Worm (Caenorhabditis elegans) whole organism, young adult: ENCODE results near the gene C28H8.8.

ENCODE experiments used
- B0336.3 ChIP-seq: fragments of 200-800 bp; sonication (Bioruptor generic); IDR thresholded peaks from 2 replicates; pipeline ENCODE4 v1.3.6; 2022; ENCODE audit warnings: missing genetic modification characterization, missing compliant biosample characterization
- C06A6.2 ChIP-seq: fragments of 200-800 bp; sonication (Bioruptor generic); conservative IDR thresholded peaks from 2 replicates; pipeline ENCODE4 v1.3.6; 2022; ENCODE audit warnings: missing genetic modification characterization, missing compliant biosample characterization
- C17E4.6 ChIP-seq: fragments of 200-800 bp; sonication (Bioruptor generic); IDR thresholded peaks from 2 replicates; pipeline ENCODE4 v1.3.6; 2022; ENCODE audit warnings: missing genetic modification reagents, missing genetic modification characterization, missing compliant biosample characterization
- D2030.7 ChIP-seq: fragments of 200-800 bp; sonication (Bioruptor generic); IDR thresholded peaks from 2 replicates; pipeline ENCODE4 v1.3.6; 2022; ENCODE audit warnings: missing genetic modification reagents, missing genetic modification characterization, missing compliant biosample characterization
- F10E7.11 ChIP-seq: sonication (generic microtip); optimal IDR thresholded peaks from 2 replicates; lab custom pipeline; 2017; ENCODE audit warnings: mild to moderate bottlenecking, missing genetic modification characterization, moderate library complexity, missing compliant biosample characterization
- F37B4.10 ChIP-seq: fragments of 200-800 bp; sonication (Bioruptor generic); IDR thresholded peaks from 2 replicates; pipeline ENCODE4 v1.3.6; 2022; ENCODE audit warnings: missing genetic modification characterization, missing compliant biosample characterization
- Y53F4B.3 ChIP-seq: fragments of 200-800 bp; sonication (Bioruptor generic); IDR thresholded peaks from 2 replicates; pipeline ENCODE4 v1.3.6; 2022; ENCODE audit warnings: missing genetic modification reagents, missing genetic modification characterization, missing compliant biosample characterization
- Y53G8AR.9 ChIP-seq: fragments of 200-800 bp; sonication (Bioruptor generic); conservative IDR thresholded peaks from 2 replicates; pipeline ENCODE4 v1.3.6; 2022; ENCODE audit warnings: missing genetic modification reagents, missing genetic modification characterization, missing compliant biosample characterization
- Y67H2A.10 ChIP-seq: fragments of 200-800 bp; sonication (Bioruptor generic); conservative IDR thresholded peaks from 2 replicates; pipeline ENCODE4 v1.3.6; 2022; ENCODE audit warnings: missing genetic modification reagents, missing genetic modification characterization, missing compliant biosample characterization
- ZK185.1 ChIP-seq: sonication (generic microtip); optimal IDR thresholded peaks from 2 replicates; lab custom pipeline; 2016; ENCODE audit warnings: mild to moderate bottlenecking, missing genetic modification characterization, missing compliant biosample characterization; ENCODE audit not compliant: poor library complexity, severe bottlenecking
- akir-1 ChIP-seq: fragments of 200-800 bp; sonication (Bioruptor generic); optimal IDR thresholded peaks from 2 replicates; lab custom pipeline; 2018; ENCODE audit warnings: mild to moderate bottlenecking, missing genetic modification characterization, moderate library complexity, missing compliant biosample characterization
- ama-1 ChIP-seq, 3 experiments: fragments of 150-350 bp in 1 of 3; sonication (generic microtip) in 2 of 3; optimal IDR thresholded peaks; 2 replicates each; lab custom pipeline; 2014 to 2018; ENCODE audit warnings: missing biosample characterization in 2 of 3, missing genetic modification characterization in 2 of 3, missing genetic modification reagents in 2 of 3
- atf-7 ChIP-seq: sonication (generic microtip); optimal IDR thresholded peaks from 2 replicates; lab custom pipeline; 2017; ENCODE audit warnings: mild to moderate bottlenecking, missing genetic modification characterization, missing compliant biosample characterization
- bed-2 ChIP-seq: fragments of 200-800 bp; sonication (Bioruptor generic); IDR thresholded peaks from 2 replicates; pipeline ENCODE4 v1.3.6; 2022; ENCODE audit warnings: missing genetic modification reagents, missing genetic modification characterization, missing compliant biosample characterization
- cebp-2 ChIP-seq: fragments of 200-800 bp; sonication (Bioruptor generic); IDR thresholded peaks from 2 replicates; pipeline ENCODE4 v1.3.6; 2022; ENCODE audit warnings: missing genetic modification characterization, missing compliant biosample characterization
- ceh-27 ChIP-seq: fragments of 200-800 bp; sonication (Bioruptor generic); optimal IDR thresholded peaks from 2 replicates; lab custom pipeline; 2018; ENCODE audit warnings: mild to moderate bottlenecking, missing genetic modification characterization, moderate library complexity, missing compliant biosample characterization
- ceh-58 ChIP-seq: fragments of 200-800 bp; sonication (Bioruptor generic); IDR thresholded peaks from 2 replicates; pipeline ENCODE4 v1.3.6; 2022; ENCODE audit warnings: missing genetic modification characterization, missing compliant biosample characterization
- chd-7 ChIP-seq: sonication (generic microtip); optimal IDR thresholded peaks from 2 replicates; lab custom pipeline; 2016; ENCODE audit warnings: mild to moderate bottlenecking, missing genetic modification characterization, moderate library complexity, missing compliant biosample characterization
- die-1 ChIP-seq: sonication (generic microtip); optimal IDR thresholded peaks from 2 replicates; lab custom pipeline; 2016; ENCODE audit warnings: missing genotype, mild to moderate bottlenecking, missing genetic modification characterization, missing compliant biosample characterization
- dox-1 ChIP-seq: fragments of 200-800 bp; sonication (Bioruptor generic); IDR thresholded peaks from 2 replicates; pipeline ENCODE4 v1.3.6; 2022; ENCODE audit warnings: missing genetic modification reagents, missing genetic modification characterization, missing compliant biosample characterization
- efl-1 ChIP-seq: fragments of 150-350 bp; optimal IDR thresholded peaks from 2 replicates; lab custom pipeline; 2014; ENCODE audit warnings: missing biosample characterization, missing genetic modification reagents, missing genetic modification characterization
- egl-18 ChIP-seq: fragments of 200-800 bp; sonication (Bioruptor generic); IDR thresholded peaks from 2 replicates; pipeline ENCODE4 v1.3.6; 2022; ENCODE audit warnings: missing genetic modification reagents, missing genetic modification characterization, missing compliant biosample characterization
- ets-4 ChIP-seq: fragments of 200-800 bp; sonication (Bioruptor generic); optimal IDR thresholded peaks from 2 replicates; lab custom pipeline; 2018; ENCODE audit warnings: mild to moderate bottlenecking, missing genetic modification characterization, missing compliant biosample characterization
- fkh-3 ChIP-seq: sonication (generic microtip); optimal IDR thresholded peaks from 2 replicates; lab custom pipeline; 2016; ENCODE audit warnings: mild to moderate bottlenecking, missing genetic modification characterization, missing compliant biosample characterization
- hlh-12 ChIP-seq: sonication (generic microtip); optimal IDR thresholded peaks from 2 replicates; lab custom pipeline; 2016; ENCODE audit warnings: missing genetic modification characterization, missing compliant biosample characterization
- let-607 ChIP-seq, 2 experiments: fragments of 200-800 bp in 1 of 2; sonication (Bioruptor generic) in 1 of 2; sonication (generic microtip) in 1 of 2; optimal IDR thresholded peaks; 2 replicates each; lab custom pipeline; 2016 to 2018; ENCODE audit warnings: mild to moderate bottlenecking in 2 of 2, missing compliant biosample characterization in 2 of 2, missing genetic modification characterization in 2 of 2, moderate library complexity in 2 of 2, missing genotype in 1 of 2
- lin-26 ChIP-seq: fragments of 200-800 bp; sonication (Bioruptor generic); IDR thresholded peaks from 2 replicates; pipeline ENCODE4 v1.3.6; 2022; ENCODE audit warnings: missing genetic modification reagents, missing genetic modification characterization, missing compliant biosample characterization
- lin-40 ChIP-seq: sonication (generic microtip); optimal IDR thresholded peaks from 2 replicates; lab custom pipeline; 2016; ENCODE audit warnings: missing genetic modification characterization, mild to moderate bottlenecking, missing compliant biosample characterization, missing genotype, missing genetic modification reagents
- lsl-1 ChIP-seq: fragments of 200-800 bp; sonication (Bioruptor generic); optimal IDR thresholded peaks from 2 replicates; lab custom pipeline; 2018; ENCODE audit warnings: mild to moderate bottlenecking, missing genetic modification characterization, moderate library complexity, missing compliant biosample characterization
- lsy-27 ChIP-seq: sonication (generic microtip); optimal IDR thresholded peaks from 2 replicates; lab custom pipeline; 2017; ENCODE audit warnings: missing genetic modification characterization, mild to moderate bottlenecking, missing compliant biosample characterization, antibody characterized with exemption, missing genotype, borderline replicate concordance; ENCODE audit not compliant: insufficient read depth
- madf-3 ChIP-seq: fragments of 200-800 bp; sonication (Bioruptor generic); IDR thresholded peaks from 2 replicates; pipeline ENCODE4 v1.3.6; 2022; ENCODE audit warnings: missing genetic modification reagents, missing genetic modification characterization, missing compliant biosample characterization
- madf-8 ChIP-seq: fragments of 200-800 bp; sonication (Bioruptor generic); conservative IDR thresholded peaks from 2 replicates; pipeline ENCODE4 v1.3.6; 2022; ENCODE audit warnings: missing genetic modification reagents, missing genetic modification characterization, missing compliant biosample characterization
- mcd-1 ChIP-seq: fragments of 200-800 bp; sonication (Bioruptor generic); IDR thresholded peaks from 2 replicates; pipeline ENCODE4 v1.3.6; 2022; ENCODE audit warnings: missing genetic modification reagents, missing genetic modification characterization, missing compliant biosample characterization
- mes-4 ChIP-seq: sonication (generic microtip); optimal IDR thresholded peaks from 2 replicates; lab custom pipeline; 2016; ENCODE audit warnings: missing genotype, missing genetic modification characterization, missing compliant biosample characterization
- nfya-2 ChIP-seq: fragments of 200-800 bp; sonication (Bioruptor generic); IDR thresholded peaks from 2 replicates; pipeline ENCODE4 v1.3.6; 2022; ENCODE audit warnings: missing genetic modification reagents, missing genetic modification characterization, missing compliant biosample characterization
- nfyb-1 ChIP-seq: fragments of 200-800 bp; sonication (Bioruptor generic); IDR thresholded peaks from 2 replicates; pipeline ENCODE4 v1.3.6; 2022; ENCODE audit warnings: missing genetic modification reagents, missing genetic modification characterization, missing compliant biosample characterization
- nhr-120 ChIP-seq: fragments of 200-800 bp; sonication (Bioruptor generic); IDR thresholded peaks from 2 replicates; pipeline ENCODE4 v1.3.6; 2022; ENCODE audit warnings: missing genetic modification characterization, missing compliant biosample characterization
- nhr-27 ChIP-seq: fragments of 200-800 bp; sonication (Bioruptor generic); optimal IDR thresholded peaks from 2 replicates; lab custom pipeline; 2018; ENCODE audit warnings: mild to moderate bottlenecking, missing genetic modification characterization, moderate library complexity, missing compliant biosample characterization
- rcor-1 ChIP-seq: fragments of 200-800 bp; sonication (Bioruptor generic); IDR thresholded peaks from 2 replicates; pipeline ENCODE4 v1.3.6; 2022; ENCODE audit warnings: missing genetic modification reagents, missing genetic modification characterization, missing compliant biosample characterization
- rec-8 ChIP-seq, 2 experiments: sonication (generic microtip); optimal IDR thresholded peaks; 2 replicates each; lab custom pipeline; 2016; ENCODE audit warnings: mild to moderate bottlenecking in 2 of 2, missing genetic modification characterization in 2 of 2, missing genetic modification reagents in 2 of 2, missing genotype in 2 of 2, missing biosample characterization in 1 of 2, missing compliant biosample characterization in 1 of 2, moderate library complexity in 1 of 2
- snpc-1.1 ChIP-seq: sonication (generic microtip); optimal IDR thresholded peaks from 2 replicates; lab custom pipeline; 2017; ENCODE audit warnings: missing genetic modification characterization, mild to moderate bottlenecking, missing compliant biosample characterization, antibody characterized with exemption, moderate library complexity, missing genotype, missing genetic modification reagents; ENCODE audit not compliant: insufficient read depth
- snpc-4 ChIP-seq, 5 experiments: fragments of 150-350 bp in 1 of 5; sonication (generic microtip) in 4 of 5; optimal IDR thresholded peaks; 2 replicates each; lab custom pipeline; 2014 to 2018; ENCODE audit warnings: missing genetic modification characterization in 5 of 5, missing biosample characterization in 3 of 5, antibody characterized with exemption in 2 of 5, mild to moderate bottlenecking in 2 of 5, missing compliant biosample characterization in 2 of 5, missing genotype in 2 of 5, moderate library complexity in 2 of 5, missing genetic modification reagents in 1 of 5
- somi-1 ChIP-seq: fragments of 200-800 bp; sonication (Bioruptor generic); optimal IDR thresholded peaks from 2 replicates; lab custom pipeline; 2018; ENCODE audit warnings: mild to moderate bottlenecking, missing genetic modification characterization, missing compliant biosample characterization
- sptf-2 ChIP-seq: fragments of 200-800 bp; sonication (Bioruptor generic); optimal IDR thresholded peaks from 2 replicates; lab custom pipeline; 2018; ENCODE audit warnings: mild to moderate bottlenecking, missing genetic modification characterization, missing compliant biosample characterization
- unc-62 ChIP-seq: fragments of 150-350 bp; optimal IDR thresholded peaks from 2 replicates; lab custom pipeline; 2014; ENCODE audit warnings: missing biosample characterization, missing genetic modification reagents, missing genetic modification characterization
- xnd-1 ChIP-seq: sonication (generic microtip); optimal IDR thresholded peaks from 2 replicates; lab custom pipeline; 2016; ENCODE audit warnings: missing genotype, missing genetic modification reagents, missing genetic modification characterization, missing compliant biosample characterization
- ztf-25 ChIP-seq: fragments of 200-800 bp; sonication (Bioruptor generic); IDR thresholded peaks from 2 replicates; pipeline ENCODE4 v1.3.6; 2022; ENCODE audit warnings: missing genetic modification reagents, missing genetic modification characterization, missing compliant biosample characterization

C28H8.8 gene

ce11 chrIII:5930659-5931058 lies 42.1 kb upstream of the C28H8.8 start:
- no peak for TF ChIP-seq bed-2 (GFP tag; lab: Robert Waterston, UW)
- TF ChIP-seq efl-1 (GFP tag; lab: Kevin White, UChicago): no peak
- no peak for TF ChIP-seq ZK185.1
- no peak for TF ChIP-seq nhr-120 (GFP tag; lab: Robert Waterston, UW)
- TF ChIP-seq rcor-1 (GFP tag; lab: Robert Waterston, UW): no peak
- no peak for TF ChIP-seq mcd-1 (GFP tag; lab: Robert Waterston, UW)
- no peak for TF ChIP-seq rec-8 (tag; optimal IDR thresholded peaks at IDR 0.05; lab: Kevin White, UChicago)
- no peak for TF ChIP-seq Y53G8AR.9 (GFP tag; lab: Robert Waterston, UW)
- TF ChIP-seq chd-7: no peak

- no peak for TF ChIP-seq ztf-25 (GFP tag; lab: Robert Waterston, UW)
- TF ChIP-seq ets-4 (GFP tag; lab: Kevin White, UChicago): no peak
- no peak for TF ChIP-seq unc-62
- TF ChIP-seq xnd-1 (tag; lab: Kevin White, UChicago): no peak
- TF ChIP-seq madf-3 (GFP tag; lab: Robert Waterston, UW): no peak
- no peak for TF ChIP-seq egl-18
- no peak for TF ChIP-seq Y53F4B.3 (GFP tag; lab: Robert Waterston, UW)
- TF ChIP-seq ceh-58 (GFP tag; lab: Robert Waterston, UW): no peak
- no peak for TF ChIP-seq lin-40 (tag; lab: Kevin White, UChicago)
- TF ChIP-seq somi-1: no peak
- no peak for TF ChIP-seq let-607 (tag; optimal IDR thresholded peaks at IDR 0.05; lab: Kevin White, UChicago)
- no peak for TF ChIP-seq F10E7.11 (tag; lab: Kevin White, UChicago)
- 0 out of 2 replicates have a peak, but pooled peaks have one; percentile 19 for TF ChIP-seq D2030.7 (GFP tag; lab: Robert Waterston, UW)
- TF ChIP-seq madf-8: 0 out of 2 replicates have a peak, but pooled peaks have one; percentile 13
- TF ChIP-seq snpc-4 (GFP tag; optimal IDR thresholded peaks at IDR 0.05; lab: Kevin White, UChicago): no peak
- TF ChIP-seq snpc-4 (tag; optimal IDR thresholded peaks at IDR 0.05; lab: Kevin White, UChicago): peak in 1 of 4 experiments; percentile 37
- TF ChIP-seq C06A6.2 (GFP tag; lab: Robert Waterston, UW): no peak
- no peak for TF ChIP-seq C17E4.6 (GFP tag; lab: Robert Waterston, UW)
- no peak for TF ChIP-seq Y67H2A.10 (GFP tag; lab: Robert Waterston, UW)
- no peak for TF ChIP-seq F37B4.10 (GFP tag; lab: Robert Waterston, UW)
- TF ChIP-seq snpc-1.1 (tag; lab: Kevin White, UChicago): no peak
- TF ChIP-seq cebp-2: no peak
- TF ChIP-seq die-1: no peak
- TF ChIP-seq nfya-2 (GFP tag; lab: Robert Waterston, UW): no peak
- TF ChIP-seq lsl-1 (GFP tag; lab: Kevin White, UChicago): peak; percentile 24
- no peak for TF ChIP-seq fkh-3 (tag; lab: Kevin White, UChicago)
- TF ChIP-seq B0336.3 (GFP tag; lab: Robert Waterston, UW): no peak
- no peak for TF ChIP-seq mes-4 (tag; lab: Kevin White, UChicago)
- no peak for TF ChIP-seq ama-1 (optimal IDR thresholded peaks at IDR 0.05; lab: Kevin White, UChicago)
- no peak for TF ChIP-seq ama-1 (GFP tag; optimal IDR thresholded peaks at IDR 0.05; lab: Kevin White, UChicago)
- no peak for TF ChIP-seq sptf-2
- no peak for TF ChIP-seq hlh-12 (tag; lab: Kevin White, UChicago)
- TF ChIP-seq dox-1 (GFP tag; lab: Robert Waterston, UW): no peak
- TF ChIP-seq lsy-27: no peak
- TF ChIP-seq lin-26 (GFP tag; lab: Robert Waterston, UW): no peak
- no peak for TF ChIP-seq ceh-27 (GFP tag; lab: Kevin White, UChicago)
- no peak for TF ChIP-seq atf-7 (tag; lab: Kevin White, UChicago)
- TF ChIP-seq akir-1 (GFP tag; lab: Kevin White, UChicago): no peak
- TF ChIP-seq nfyb-1 (GFP tag; lab: Robert Waterston, UW): no peak
- TF ChIP-seq nhr-27 (tag; lab: Kevin White, UChicago): no peak
These were observed 37.1 kb upstream of the C28H8.8 start, which contains the start of the genes dnc-2 and bcl-7 for ce11 chrIII:5925724-5926123. Gene dnc-2 (minus strand): TSS chrIII:5925756. Gene bcl-7 (plus strand): TSS chrIII:5926086.
